Worm (Caenorhabditis elegans): ENCODE results near the gene Y22D7AL.7.

DNA sequence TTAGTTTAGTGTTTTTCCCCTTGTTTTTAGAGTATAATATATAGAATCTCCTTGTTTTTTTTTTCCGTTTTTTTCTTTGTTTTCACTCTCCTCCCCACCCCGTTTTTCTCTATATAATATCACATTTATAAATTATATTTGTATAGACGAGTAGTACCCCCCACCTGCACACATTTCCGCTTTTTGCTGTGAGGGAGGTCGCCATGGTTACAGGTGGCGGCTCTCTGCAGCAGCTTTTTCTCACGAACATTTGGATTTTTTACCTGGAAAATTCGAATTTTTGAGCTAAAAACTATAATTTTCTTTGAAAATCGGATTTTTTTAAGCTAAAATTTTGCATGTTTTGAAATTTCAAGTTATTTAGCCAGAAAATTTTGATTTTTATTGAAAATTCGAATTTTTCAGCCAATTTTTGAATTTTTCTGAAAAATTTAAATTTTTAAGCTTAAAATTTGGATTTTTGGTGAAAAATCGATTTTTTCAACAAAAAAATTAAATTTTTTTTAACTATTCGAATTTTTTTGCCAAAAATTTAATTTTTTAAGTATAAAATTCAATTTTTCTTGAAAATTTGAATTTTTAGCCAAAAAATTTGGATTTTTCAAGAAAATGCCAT, 49.2 kb downstream of the Y22D7AL.7 start:
- TF ChIP-seq egl-27 (tag; optimal IDR thresholded peaks at IDR 0.05), result no peak
- no peak for TF ChIP-seq ztf-11 (tag; optimal IDR thresholded peaks at IDR 0.05)
- TF ChIP-seq tbx-2 (tag; optimal IDR thresholded peaks at IDR 0.05), result no peak
- no peak for TF ChIP-seq ama-1 (optimal IDR thresholded peaks at IDR 0.05)
- no peak for TF ChIP-seq ZK546.5 (tag; optimal IDR thresholded peaks at IDR 0.05)
- no peak for TF ChIP-seq ceh-9 (tag; optimal IDR thresholded peaks at IDR 0.05)
- no peak for TF ChIP-seq nhr-77 (tag; optimal IDR thresholded peaks at IDR 0.05)
- TF ChIP-seq unc-62 (GFP tag; optimal IDR thresholded peaks at IDR 0.05), result no peak

Measured in whole organism, L3 larva.